Worm (Caenorhabditis elegans): ENCODE measurements around the gene flwr-1.

ce11 chrX:14988160-14988559 lies 18.1 kb upstream of the flwr-1 start:
- TF ChIP-seq R02D3.7 (tag; optimal IDR thresholded peaks at IDR 0.05) (no peak), pha-4 (GFP tag; IDR thresholded peaks at IDR 0.05) (no peak), pha-4 (tag; optimal IDR thresholded peaks at IDR 0.05) (no peak), rbr-2 (tag; optimal IDR thresholded peaks at IDR 0.05) (no peak), snpc-4 (tag; optimal IDR thresholded peaks at IDR 0.05) (no peak), ZK546.5 (tag; optimal IDR thresholded peaks at IDR 0.05) (no peak), ceh-32 (tag; optimal IDR thresholded peaks at IDR 0.05; ENCODE audit: poor library complexity) (no peak), nhr-41 (GFP tag; IDR thresholded peaks at IDR 0.05) (no peak), nhr-28 (tag; optimal IDR thresholded peaks at IDR 0.05) (no peak), pqm-1 (tag; optimal IDR thresholded peaks at IDR 0.05) (no peak), mes-2 (tag; optimal IDR thresholded peaks at IDR 0.05; ENCODE audit: poor library complexity, severe bottlenecking) (no peak)
